Fruit fly (Drosophila melanogaster): ENCODE data around the gene rdo.

DNA sequence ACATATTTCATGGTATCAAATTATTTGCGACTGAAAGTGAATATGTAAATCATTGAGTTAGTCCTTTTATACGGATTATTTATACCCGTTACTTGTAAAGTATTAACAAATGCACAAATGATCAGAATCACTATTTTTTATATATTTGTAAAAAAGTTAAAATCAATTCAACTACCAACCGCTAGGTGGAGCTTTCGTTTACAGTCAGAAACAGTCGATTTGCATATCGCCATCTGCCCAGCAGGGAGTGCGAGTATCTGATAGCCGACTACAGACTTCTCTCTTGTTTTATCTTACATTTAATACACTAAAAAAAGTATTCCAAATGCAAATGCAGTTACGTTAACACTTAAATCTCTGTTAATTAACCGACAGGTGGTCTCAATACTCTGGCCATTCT, 55.1 kb downstream of the rdo start:
- TF ChIP-seq psq (optimal IDR thresholded peaks at IDR 0.05) (no peak), ttk (optimal IDR thresholded peaks at IDR 0.05) (no peak), h (optimal IDR thresholded peaks at IDR 0.05) (no peak)

Measured in Kc167 (cell line).